Fruit fly (Drosophila melanogaster) whole organism, prepupa: ENCODE measurements around the gene RpL36A.
A peak's percentile ranks its signal among the peaks of the same experiment; 100 is the strongest.

Source experiments
- Blimp-1 ChIP-seq: fragments of 200-800 bp; sonication (Bioruptor generic); optimal IDR thresholded peaks from 3 replicates; lab custom pipeline; 2017; ENCODE audit warnings: missing biosample characterization, missing genetic modification characterization, mild to moderate bottlenecking, moderate library complexity, missing genetic modification reagents
- CG10631 ChIP-seq: fragments of 200-800 bp; sonication (Bioruptor generic); optimal IDR thresholded peaks from 2 replicates; lab custom pipeline; 2016; ENCODE audit warnings: missing biosample characterization, missing genetic modification characterization
- CG10669 ChIP-seq: fragments of 200-800 bp; sonication (Bioruptor generic); optimal IDR thresholded peaks from 3 replicates; lab custom pipeline; 2018; ENCODE audit warnings: missing biosample characterization, mild to moderate bottlenecking, missing genetic modification characterization, moderate library complexity
- CG11902 ChIP-seq: fragments of 200-800 bp; sonication (Bioruptor generic); optimal IDR thresholded peaks from 3 replicates; lab custom pipeline; 2016; ENCODE audit warnings: missing biosample characterization, missing genetic modification characterization
- CG15336 ChIP-seq: fragments of 200-800 bp; sonication (Bioruptor generic); IDR thresholded peaks from 2 replicates; pipeline ENCODE4 v1.3.6; 2022; ENCODE audit warnings: missing biosample characterization, missing genetic modification characterization
- CG1621 ChIP-seq: fragments of 200-800 bp; sonication (Bioruptor generic); optimal IDR thresholded peaks from 3 replicates; lab custom pipeline; 2018; ENCODE audit warnings: missing biosample characterization, mild to moderate bottlenecking, missing genetic modification characterization
- CG3032 ChIP-seq: fragments of 200-800 bp; optimal IDR thresholded peaks from 2 replicates; lab custom pipeline; 2019; ENCODE audit warnings: missing biosample characterization, mild to moderate bottlenecking, missing genetic modification characterization, moderate library complexity
- CG31627 ChIP-seq: fragments of 200-800 bp; sonication (Bioruptor generic); optimal IDR thresholded peaks from 3 replicates; lab custom pipeline; 2016; ENCODE audit warnings: missing biosample characterization, missing genetic modification characterization
- CG3919 ChIP-seq: fragments of 200-800 bp; sonication (Bioruptor generic); optimal IDR thresholded peaks from 3 replicates; lab custom pipeline; 2016; ENCODE audit warnings: missing biosample characterization, missing genetic modification characterization
- CG4318 ChIP-seq: fragments of 200-800 bp; sonication (Bioruptor generic); optimal IDR thresholded peaks from 3 replicates; lab custom pipeline; 2017; ENCODE audit warnings: missing biosample characterization, mild to moderate bottlenecking, missing genetic modification characterization
- CG6163 ChIP-seq: fragments of 200-800 bp; sonication (Bioruptor generic); IDR thresholded peaks from 3 replicates; pipeline ENCODE4 v1.3.6; 2022; ENCODE audit warnings: missing biosample characterization, missing genetic modification characterization
- CG6792 ChIP-seq: fragments of 200-800 bp; sonication (Bioruptor generic); optimal IDR thresholded peaks from 3 replicates; lab custom pipeline; 2016; ENCODE audit warnings: missing biosample characterization, missing genetic modification characterization
- CG6808 ChIP-seq: fragments of 200-800 bp; sonication (Bioruptor generic); optimal IDR thresholded peaks from 3 replicates; lab custom pipeline; 2017; ENCODE audit warnings: missing biosample characterization, missing genetic modification characterization, mild to moderate bottlenecking, moderate library complexity, missing genetic modification reagents
- CG6854 ChIP-seq: fragments of 200-800 bp; sonication (Bioruptor generic); optimal IDR thresholded peaks from 2 replicates; lab custom pipeline; 2017; ENCODE audit warnings: missing biosample characterization, mild to moderate bottlenecking, missing genetic modification characterization
- CG7368 ChIP-seq: fragments of 200-800 bp; sonication (Bioruptor generic); optimal IDR thresholded peaks from 3 replicates; lab custom pipeline; 2016; ENCODE audit warnings: missing biosample characterization, missing genetic modification characterization
- CG8119 ChIP-seq: fragments of 200-800 bp; sonication (Bioruptor generic); IDR thresholded peaks from 3 replicates; pipeline ENCODE4 v1.3.6; 2022; ENCODE audit warnings: missing biosample characterization, missing genetic modification characterization
- CG8632 ChIP-seq: fragments of 200-800 bp; sonication (Bioruptor generic); optimal IDR thresholded peaks from 3 replicates; lab custom pipeline; 2016; ENCODE audit warnings: missing biosample characterization, missing genetic modification characterization
- CG9139 ChIP-seq: fragments of 200-800 bp; sonication (Bioruptor generic); optimal IDR thresholded peaks from 3 replicates; lab custom pipeline; 2017; ENCODE audit warnings: missing biosample characterization, mild to moderate bottlenecking, missing genetic modification characterization
- Eip78C ChIP-seq: fragments of 200-800 bp; sonication (Bioruptor generic); peaks from one replicate; lab custom pipeline; 2016; ENCODE audit warnings: missing biosample characterization, missing genetic modification characterization
- Eip93F ChIP-seq: fragments of 200-800 bp; sonication (Bioruptor generic); optimal IDR thresholded peaks from 2 replicates; lab custom pipeline; 2016; ENCODE audit warnings: missing biosample characterization, mild to moderate bottlenecking, missing genetic modification characterization
- Ets21C ChIP-seq: fragments of 200-800 bp; sonication (Bioruptor generic); optimal IDR thresholded peaks from 3 replicates; lab custom pipeline; 2016; ENCODE audit warnings: missing biosample characterization, missing genetic modification characterization
- Ets96B ChIP-seq: fragments of 200-800 bp; optimal IDR thresholded peaks from 2 replicates; lab custom pipeline; 2019; ENCODE audit warnings: missing biosample characterization, mild to moderate bottlenecking, missing genetic modification characterization, moderate library complexity
- Gug ChIP-seq: fragments of 200-800 bp; sonication (Bioruptor generic); IDR thresholded peaks from 2 replicates; pipeline ENCODE4 v1.3.6; 2022; ENCODE audit warnings: missing biosample characterization, missing genetic modification characterization
- Hr38 ChIP-seq: sonication (Bioruptor generic); optimal IDR thresholded peaks from 2 replicates; lab custom pipeline; 2016; ENCODE audit warnings: missing biosample characterization, missing genetic modification characterization
- Hr4 ChIP-seq: fragments of 200-800 bp; sonication (Bioruptor generic); optimal IDR thresholded peaks from 3 replicates; lab custom pipeline; 2016; ENCODE audit warnings: missing biosample characterization, missing genetic modification characterization
- Lpt ChIP-seq: fragments of 200-800 bp; sonication (Bioruptor generic); optimal IDR thresholded peaks from 3 replicates; lab custom pipeline; 2016; ENCODE audit warnings: missing biosample characterization, missing genetic modification characterization
- Met ChIP-seq: fragments of 200-800 bp; sonication (Bioruptor generic); optimal IDR thresholded peaks from 3 replicates; lab custom pipeline; 2016; ENCODE audit warnings: missing biosample characterization, missing genetic modification characterization
- Smox ChIP-seq: fragments of 200-800 bp; sonication (Bioruptor generic); optimal IDR thresholded peaks from 3 replicates; lab custom pipeline; 2016; ENCODE audit warnings: missing biosample characterization, missing genetic modification characterization
- Sox14 ChIP-seq: fragments of 200-800 bp; sonication (Bioruptor generic); optimal IDR thresholded peaks from 3 replicates; lab custom pipeline; 2016; ENCODE audit warnings: missing biosample characterization, missing genetic modification characterization
- achi ChIP-seq: fragments of 200-800 bp; sonication (Bioruptor generic); optimal IDR thresholded peaks from 3 replicates; lab custom pipeline; 2016; ENCODE audit warnings: missing biosample characterization, missing genetic modification characterization
- acj6 ChIP-seq: fragments of 200-800 bp; sonication (Bioruptor generic); optimal IDR thresholded peaks from 3 replicates; lab custom pipeline; 2016; ENCODE audit warnings: missing biosample characterization, missing genetic modification characterization
- dac ChIP-seq: fragments of 200-800 bp; sonication (Bioruptor generic); optimal IDR thresholded peaks from 2 replicates; lab custom pipeline; 2017; ENCODE audit warnings: missing biosample characterization, mild to moderate bottlenecking, missing genetic modification characterization
- dsx ChIP-seq: fragments of 200-800 bp; optimal IDR thresholded peaks from 3 replicates; lab custom pipeline; 2019; ENCODE audit warnings: missing biosample characterization, mild to moderate bottlenecking, missing genetic modification characterization, moderate library complexity; ENCODE audit not compliant: poor library complexity, severe bottlenecking
- eg ChIP-seq: fragments of 200-800 bp; sonication (Bioruptor generic); IDR thresholded peaks from 3 replicates; pipeline ENCODE4 v1.3.6; 2022; ENCODE audit warnings: missing biosample characterization, missing genetic modification characterization
- esn ChIP-seq: fragments of 200-800 bp; sonication (Bioruptor generic); optimal IDR thresholded peaks from 2 replicates; lab custom pipeline; 2016; ENCODE audit warnings: missing biosample characterization, mild to moderate bottlenecking, missing genetic modification characterization, moderate library complexity
- fd59A ChIP-seq: fragments of 200-800 bp; sonication (Bioruptor generic); optimal IDR thresholded peaks from 2 replicates; lab custom pipeline; 2017; ENCODE audit warnings: missing biosample characterization, mild to moderate bottlenecking, missing genetic modification characterization, missing genetic modification reagents
- fd85E ChIP-seq: fragments of 200-800 bp; sonication (Bioruptor generic); optimal IDR thresholded peaks from 3 replicates; lab custom pipeline; 2016; ENCODE audit warnings: missing biosample characterization, missing genetic modification characterization
- fkh ChIP-seq: fragments of 200-800 bp; sonication (Bioruptor generic); optimal IDR thresholded peaks from 3 replicates; lab custom pipeline; 2017; ENCODE audit warnings: missing biosample characterization, mild to moderate bottlenecking, missing genetic modification characterization, moderate library complexity
- net ChIP-seq: fragments of 200-800 bp; sonication (Bioruptor generic); optimal IDR thresholded peaks from 3 replicates; lab custom pipeline; 2016; ENCODE audit warnings: missing biosample characterization, missing genetic modification characterization
- pdm3 ChIP-seq: fragments of 200-800 bp; sonication (Bioruptor generic); optimal IDR thresholded peaks from 3 replicates; lab custom pipeline; 2016; ENCODE audit warnings: missing biosample characterization, missing genetic modification characterization
- salr ChIP-seq, 2 experiments: fragments of 200-800 bp; sonication (Bioruptor generic); optimal IDR thresholded peaks; 3 replicates each; lab custom pipeline; 2016 to 2018; ENCODE audit warnings: missing biosample characterization in 2 of 2, missing genetic modification characterization in 2 of 2, mild to moderate bottlenecking in 1 of 2
- ss ChIP-seq, 2 experiments: fragments of 200-800 bp; sonication (Bioruptor generic); optimal IDR thresholded peaks; 2 replicates in 1 of 2; 3 replicates in 1 of 2; lab custom pipeline; 2017 to 2018; ENCODE audit warnings: mild to moderate bottlenecking in 2 of 2, missing biosample characterization in 2 of 2, missing genetic modification characterization in 2 of 2, moderate library complexity in 1 of 2
- svp ChIP-seq: fragments of 200-800 bp; sonication (Bioruptor generic); peaks from one replicate; lab custom pipeline; 2016; ENCODE audit warnings: missing biosample characterization, missing genetic modification characterization
- topi ChIP-seq: fragments of 200-800 bp; sonication (Bioruptor generic); optimal IDR thresholded peaks from 3 replicates; lab custom pipeline; 2016; ENCODE audit warnings: missing biosample characterization, missing genetic modification characterization
- vri ChIP-seq: fragments of 200-800 bp; sonication (Bioruptor generic); optimal IDR thresholded peaks from 3 replicates; lab custom pipeline; 2016; ENCODE audit warnings: missing biosample characterization, mild to moderate bottlenecking, missing genetic modification characterization

The RpL36A gene

DNA sequence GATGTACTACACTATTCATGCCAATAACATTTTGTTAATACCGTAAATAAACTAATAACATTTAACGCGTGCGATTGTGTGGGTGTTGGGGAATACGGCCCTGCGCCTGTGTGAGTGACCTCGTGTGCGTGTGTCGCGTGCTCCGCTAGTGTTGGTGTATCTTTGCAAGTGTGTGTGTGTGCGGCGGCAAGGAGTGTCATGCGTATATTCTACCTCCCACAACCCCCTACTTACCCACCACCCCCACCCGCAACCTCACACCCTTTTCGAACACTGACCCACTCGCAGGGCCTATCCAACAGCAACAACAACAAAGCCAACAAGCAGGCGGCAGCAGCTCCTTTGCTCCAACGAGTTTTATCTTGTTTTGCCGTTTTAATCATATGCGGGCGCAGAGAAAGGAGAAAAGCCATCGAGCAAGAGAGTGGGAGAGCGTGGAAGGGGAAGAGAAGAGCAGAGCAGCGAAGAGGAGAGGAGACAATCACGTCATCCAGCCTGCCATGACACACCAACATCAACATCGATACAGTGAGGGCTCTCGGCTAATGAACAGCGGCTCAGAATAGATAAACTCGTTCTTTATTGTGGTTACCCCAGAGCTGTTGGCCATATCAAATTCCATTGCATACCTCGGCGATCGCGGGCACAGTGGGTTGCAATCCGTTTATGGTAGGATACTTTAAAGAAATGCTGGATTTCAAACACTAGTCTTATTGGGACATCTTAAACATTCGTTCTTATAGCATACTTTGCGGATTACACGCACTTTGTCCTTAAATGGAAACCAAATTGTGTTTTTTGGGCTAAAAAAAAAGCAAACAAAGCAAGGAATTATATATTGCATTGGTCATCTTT is 41.9 kb upstream of the RpL36A start (continued):
- TF ChIP-seq CG10669 (no peak), acj6 (no peak), CG11902 (GFP tag; lab: Kevin White, UChicago) (no peak), CG3032 (tag; lab: Kevin White, UChicago) (no peak), fkh (no peak), fd59A (GFP tag; lab: Kevin White, UChicago) (peak; percentile 6), dsx (GFP tag; lab: Kevin White, UChicago) (no peak), salr (GFP tag; optimal IDR thresholded peaks at IDR 0.05; lab: Kevin White, UChicago) (peak in 1 of 2 experiments; percentile 6), Ets96B (tag; lab: Kevin White, UChicago) (no peak), dac (GFP tag; lab: Kevin White, UChicago) (no peak), CG8632 (GFP tag; lab: Kevin White, UChicago) (no peak), achi (GFP tag; lab: Kevin White, UChicago) (no peak), CG7368 (GFP tag; lab: Kevin White, UChicago) (peak; percentile 32), CG4318 (GFP tag; lab: Kevin White, UChicago) (peak; percentile 9), CG10631 (GFP tag; lab: Kevin White, UChicago) (no peak), Smox (GFP tag; lab: Kevin White, UChicago) (no peak), svp (GFP tag; lab: Kevin White, UChicago) (peak; percentile 32), vri (GFP tag; lab: Kevin White, UChicago) (peak; percentile 26), CG31627 (GFP tag; lab: Kevin White, UChicago) (peak; percentile 2), Eip93F (GFP tag; lab: Kevin White, UChicago) (no peak), Hr38 (no peak), Blimp-1 (GFP tag; lab: Kevin White, UChicago) (no peak), eg (GFP tag; lab: Robert Waterston, UW) (peak; percentile 6; the same call in 1 of the 3 replicates), CG1621 (tag; lab: Kevin White, UChicago) (no peak), topi (GFP tag; lab: Kevin White, UChicago) (no peak)
- TF ChIP-seq, all 60 proteins: peak for 14

DNA sequence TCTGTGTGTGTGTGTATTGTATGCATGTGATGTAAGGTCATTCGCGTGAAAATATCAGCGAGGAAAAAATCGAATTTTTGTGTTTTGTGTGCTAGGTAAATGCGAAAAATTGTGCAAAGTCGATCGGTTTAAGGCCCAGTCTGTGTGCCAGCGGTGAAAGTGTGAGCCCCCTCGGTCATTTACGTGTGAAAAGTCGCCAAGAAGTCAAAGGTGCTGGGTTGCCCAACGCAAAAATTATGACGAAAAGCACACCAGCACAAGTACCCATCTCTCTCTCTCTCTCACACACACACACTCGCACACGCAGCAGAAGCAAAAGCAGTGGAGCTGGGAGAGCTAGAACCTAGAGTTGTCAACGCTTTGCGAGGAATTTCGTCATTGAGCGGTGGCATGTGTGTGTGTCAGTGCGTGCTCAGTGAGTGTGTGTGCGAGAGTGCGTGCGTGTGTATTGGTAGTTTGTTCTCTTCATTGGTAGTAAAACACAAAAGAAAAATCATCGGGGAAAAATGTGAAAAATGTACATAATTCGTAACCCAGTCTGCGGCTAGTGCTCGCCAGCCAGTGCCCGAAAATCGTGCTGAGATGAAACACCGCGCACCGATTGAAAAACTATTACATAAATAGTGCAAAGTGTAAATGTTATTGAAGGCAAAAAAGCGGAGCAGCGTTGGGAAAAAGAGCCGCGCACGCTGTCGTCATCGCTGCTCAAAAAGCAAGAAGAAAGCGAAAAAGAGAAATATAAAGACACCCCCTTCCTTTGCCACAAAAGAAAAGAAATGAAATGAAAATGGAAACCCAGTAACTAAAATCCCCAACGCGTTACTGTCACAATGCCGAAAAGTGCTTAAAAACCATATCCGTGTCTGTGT is 41.0 kb upstream of the RpL36A start:
- TF ChIP-seq CG7368 (GFP tag; lab: Kevin White, UChicago) (no peak), CG6808 (GFP tag; lab: Kevin White, UChicago) (peak; percentile 3), Met (GFP tag; lab: Kevin White, UChicago) (no peak), Eip78C (peak; percentile 47), dsx (GFP tag; lab: Kevin White, UChicago) (peak; percentile 26), CG9139 (GFP tag; lab: Kevin White, UChicago) (peak; percentile 7), CG6854 (GFP tag; lab: Kevin White, UChicago) (peak; percentile 28), vri (GFP tag; lab: Kevin White, UChicago) (peak; percentile 93), Hr4 (GFP tag; lab: Kevin White, UChicago) (no peak), svp (GFP tag; lab: Kevin White, UChicago) (peak; percentile 99), CG6163 (GFP tag; lab: Robert Waterston, UW) (peak; percentile 37; the same call in 2 of the 3 replicates), Lpt (GFP tag; lab: Kevin White, UChicago) (peak; percentile 41), fd85E (GFP tag; lab: Kevin White, UChicago) (peak; percentile 27), CG15336 (GFP tag; lab: Robert Waterston, UW) (no peak; the same call in 1 of the 2 replicates), Eip93F (GFP tag; lab: Kevin White, UChicago) (no peak), ss (GFP tag; optimal IDR thresholded peaks at IDR 0.05; lab: Kevin White, UChicago) (peak; percentile 50 to 62), Ets21C (GFP tag; lab: Kevin White, UChicago) (no peak), esn (GFP tag; lab: Kevin White, UChicago) (no peak), Gug (no peak), Sox14 (GFP tag; lab: Kevin White, UChicago) (peak; percentile 65), net (peak; percentile 30), CG3919 (GFP tag; lab: Kevin White, UChicago) (peak; percentile 6), acj6 (no peak), CG6792 (GFP tag; lab: Kevin White, UChicago) (no peak), CG8119 (GFP tag; lab: Robert Waterston, UW) (peak; percentile 54; the same call in 1 of the 3 replicates), dac (GFP tag; lab: Kevin White, UChicago) (no peak), pdm3 (GFP tag; lab: Kevin White, UChicago) (no peak), salr (GFP tag; optimal IDR thresholded peaks at IDR 0.05; lab: Kevin White, UChicago) (peak in 1 of 2 experiments; percentile 51), eg (GFP tag; lab: Robert Waterston, UW) (peak; percentile 50; the same call in 2 of the 3 replicates)
